Fruit fly (Drosophila melanogaster): Measurements from ENCODE around the gene CG43335.

Gene CG43335

dm6 chr3R:15652632-15653248, 17.5 kb downstream of the CG43335 start (continued):
- TF ChIP-seq vnd (GFP tag; IDR thresholded peaks at IDR 0.05; ENCODE audit: partially characterized antibody) (no peak), CG11247 (GFP tag; IDR thresholded peaks at IDR 0.05) (no peak), prd (optimal IDR thresholded peaks at IDR 0.05) (no peak), prd (GFP tag; IDR thresholded peaks at IDR 0.05) (peak; percentile 75), CG13624 (GFP tag; optimal IDR thresholded peaks at IDR 0.05) (no peak), Gug (GFP tag; IDR thresholded peaks at IDR 0.05) (peak; percentile 8; the same call in 1 of the 4 replicates), Dek (tag; optimal IDR thresholded peaks at IDR 0.05) (no peak), CG15696 (tag; optimal IDR thresholded peaks at IDR 0.05) (peak; percentile 88), Ada2b (GFP tag; IDR thresholded peaks at IDR 0.05) (no peak), CG1603 (tag; optimal IDR thresholded peaks at IDR 0.05) (peak; percentile 14), Bgb (GFP tag; IDR thresholded peaks at IDR 0.05; ENCODE audit: partially characterized antibody) (no peak), Aef1 (GFP tag; IDR thresholded peaks at IDR 0.05) (no peak), stwl (tag; optimal IDR thresholded peaks at IDR 0.05) (peak; percentile 32), CG5953 (GFP tag; IDR thresholded peaks at IDR 0.05) (no peak), Dfd (GFP tag; optimal IDR thresholded peaks at IDR 0.05) (no peak), az2 (GFP tag; optimal IDR thresholded peaks at IDR 0.05) (peak; percentile 24), CG32532 (GFP tag; IDR thresholded peaks at IDR 0.05) (no peak), Hey (tag; optimal IDR thresholded peaks at IDR 0.05) (no peak), E2f1 (GFP tag; IDR thresholded peaks at IDR 0.05) (no peak), Sox102F (GFP tag; optimal IDR thresholded peaks at IDR 0.05) (peak; percentile 30), psq (GFP tag; optimal IDR thresholded peaks at IDR 0.05) (no peak), grn (GFP tag; optimal IDR thresholded peaks at IDR 0.05) (no peak), Hr39 (optimal IDR thresholded peaks at IDR 0.05) (no peak), corto (GFP tag; optimal IDR thresholded peaks at IDR 0.05) (no peak), CG15601 (tag; optimal IDR thresholded peaks at IDR 0.05) (peak; percentile 33), stc (GFP tag; IDR thresholded peaks at IDR 0.05) (no peak), wdn (GFP tag; IDR thresholded peaks at IDR 0.05) (no peak), CG17912 (GFP tag; optimal IDR thresholded peaks at IDR 0.05) (no peak), CG10274 (GFP tag; optimal IDR thresholded peaks at IDR 0.05) (no peak), CG33557 (GFP tag; optimal IDR thresholded peaks at IDR 0.05) (peak; percentile 70), al (GFP tag; IDR thresholded peaks at IDR 0.05) (no peak), ssp (GFP tag; IDR thresholded peaks at IDR 0.05) (no peak), gcm2 (GFP tag; optimal IDR thresholded peaks at IDR 0.05) (no peak), B-H1 (GFP tag; IDR thresholded peaks at IDR 0.05) (no peak), CG6683 (GFP tag; optimal IDR thresholded peaks at IDR 0.05) (no peak), cas (GFP tag; IDR thresholded peaks at IDR 0.05) (no peak), CG12104 (GFP tag; optimal IDR thresholded peaks at IDR 0.05) (no peak), CG16863 (GFP tag; optimal IDR thresholded peaks at IDR 0.05) (no peak), CG6813 (GFP tag; optimal IDR thresholded peaks at IDR 0.05) (peak; percentile 33), her (GFP tag; optimal IDR thresholded peaks at IDR 0.05) (no peak), caup (GFP tag; optimal IDR thresholded peaks at IDR 0.05; ENCODE audit: severe bottlenecking) (no peak), cwo (GFP tag; optimal IDR thresholded peaks at IDR 0.05) (no peak), CG18619 (GFP tag; optimal IDR thresholded peaks at IDR 0.05) (no peak), H2.0 (GFP tag; IDR thresholded peaks at IDR 0.05) (no peak), CG6254 (GFP tag; optimal IDR thresholded peaks at IDR 0.05) (peak; percentile 65), ro (GFP tag; IDR thresholded peaks at IDR 0.05) (no peak), CG6689 (GFP tag; IDR thresholded peaks at IDR 0.05) (no peak), Ssrp (tag; optimal IDR thresholded peaks at IDR 0.05) (peak; percentile 53), bigmax (GFP tag; optimal IDR thresholded peaks at IDR 0.05) (no peak), ems (GFP tag; optimal IDR thresholded peaks at IDR 0.05) (no peak), en (GFP tag; optimal IDR thresholded peaks at IDR 0.05) (no peak), dmrt11E (tag; optimal IDR thresholded peaks at IDR 0.05) (peak; percentile 91)
